Fruit fly (Drosophila melanogaster): ENCODE results near the gene CG9168.

dm6 chr3L:1374438-1375133, 36.3 kb upstream of the CG9168 start:
- TF ChIP-seq gl (tag; optimal IDR thresholded peaks at IDR 0.05), result no peak
- TF ChIP-seq CG8301 (tag; optimal IDR thresholded peaks at IDR 0.05), result peak; percentile 44
- TF ChIP-seq Ets98B (GFP tag; IDR thresholded peaks at IDR 0.05), result peak; percentile 65
- TF ChIP-seq fd96Ca (GFP tag; IDR thresholded peaks at IDR 0.05), result peak; percentile 77
- peak; percentile 54; the same call in 1 of the 2 replicates for TF ChIP-seq CG10348 (GFP tag; IDR thresholded peaks at IDR 0.05)
- peak; percentile 35 for TF ChIP-seq CG9948 (tag; optimal IDR thresholded peaks at IDR 0.05)
- TF ChIP-seq Pif1A (GFP tag; optimal IDR thresholded peaks at IDR 0.05), result peak; percentile 55

Measured in whole organism, pupa.